Fruit fly (Drosophila melanogaster) Kc167 (cell line): ENCODE measurements around the gene IleRS-m.

Source experiments
- Myc ChIP-seq: fragments of >200 bp; optimal IDR thresholded peaks from 2 replicates; lab custom pipeline; 2017; ENCODE audit warnings: missing external identifiers
- Sin3A ChIP-seq: fragments of >200 bp; optimal IDR thresholded peaks from 2 replicates; lab custom pipeline; 2018; ENCODE audit warnings: missing external identifiers
- h ChIP-seq: fragments of >200 bp; optimal IDR thresholded peaks from 3 replicates; lab custom pipeline; 2018; ENCODE audit warnings: missing external identifiers
- insv ChIP-seq: fragments of >200 bp; optimal IDR thresholded peaks from 3 replicates; lab custom pipeline; 2018; ENCODE audit warnings: missing external identifiers
- psq ChIP-seq: fragments of >200 bp; optimal IDR thresholded peaks from 2 replicates; lab custom pipeline; 2017; ENCODE audit warnings: missing external identifiers
- ttk ChIP-seq: sonication (Bioruptor generic); optimal IDR thresholded peaks from 2 replicates; lab custom pipeline; 2017; ENCODE audit warnings: missing external identifiers

The IleRS-m gene

DNA sequence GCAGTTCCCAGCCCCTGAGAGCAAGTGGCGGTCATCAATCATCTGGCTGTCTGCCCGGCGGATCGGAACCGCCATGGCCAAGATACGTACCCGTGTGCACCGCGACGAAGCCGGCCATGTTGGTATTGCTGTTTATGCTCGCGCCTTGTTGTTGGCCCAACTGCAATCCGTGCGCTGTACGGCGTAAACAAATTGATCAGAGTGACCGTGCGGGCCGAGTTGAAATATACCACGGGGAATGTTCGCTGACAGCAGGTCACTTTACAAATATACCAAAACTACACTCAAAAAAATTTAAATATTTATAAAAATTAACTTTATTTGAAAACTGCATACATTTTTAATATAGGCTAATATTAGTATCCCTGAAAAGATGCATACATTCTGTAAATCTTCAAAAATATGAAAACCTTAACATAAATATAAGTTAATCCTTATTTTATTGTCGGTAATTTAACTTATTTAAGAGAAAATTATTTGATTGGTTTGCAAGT, 12.7 kb upstream of the IleRS-m start, which contains the start of gene Tasp1:
TSS of gene Tasp1 (minus strand) at position 203 of the 494 bp plus-strand sequence.
- no peak for TF ChIP-seq psq (lab: Kevin White, UChicago)
- TF ChIP-seq h (lab: Kevin White, UChicago) = no peak
- TF ChIP-seq Sin3A = no peak
- no peak for TF ChIP-seq insv
- TF ChIP-seq Myc (lab: Kevin White, UChicago) = no peak
- no peak for TF ChIP-seq ttk (lab: Kevin White, UChicago)

DNA sequence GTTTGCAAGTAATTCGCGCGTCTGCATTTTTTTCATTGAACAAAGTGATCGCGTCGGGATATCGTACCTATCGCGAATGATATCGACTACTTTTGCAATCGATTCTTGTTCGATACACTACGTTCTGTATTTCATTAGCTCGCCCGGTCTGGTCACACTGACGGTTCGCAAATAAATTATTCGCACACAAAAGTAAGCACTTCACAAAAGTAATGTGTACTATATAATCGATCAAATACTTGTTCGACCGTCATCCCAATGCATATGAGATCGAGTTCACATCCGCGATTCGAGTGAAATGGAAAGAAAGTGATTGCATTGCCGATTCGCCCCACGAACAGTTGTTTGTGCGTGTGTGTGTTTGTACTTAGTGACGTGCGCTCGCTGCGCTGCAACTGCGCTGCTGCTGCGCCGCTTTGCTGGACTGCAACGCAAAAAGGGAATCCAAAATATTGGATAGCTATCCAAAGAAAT, 9.7 kb upstream of the IleRS-m start, which contains the start of the genes CG5235 and ClC-c:
TSS of gene CG5235 (minus strand) at position 63 of the 474 bp plus-strand sequence.
TSS of gene ClC-c (plus strand) at position 125 of the 474 bp plus-strand sequence.
- TF ChIP-seq psq (lab: Kevin White, UChicago) = no peak
- TF ChIP-seq Myc (lab: Kevin White, UChicago) = no peak
- TF ChIP-seq insv = no peak

DNA sequence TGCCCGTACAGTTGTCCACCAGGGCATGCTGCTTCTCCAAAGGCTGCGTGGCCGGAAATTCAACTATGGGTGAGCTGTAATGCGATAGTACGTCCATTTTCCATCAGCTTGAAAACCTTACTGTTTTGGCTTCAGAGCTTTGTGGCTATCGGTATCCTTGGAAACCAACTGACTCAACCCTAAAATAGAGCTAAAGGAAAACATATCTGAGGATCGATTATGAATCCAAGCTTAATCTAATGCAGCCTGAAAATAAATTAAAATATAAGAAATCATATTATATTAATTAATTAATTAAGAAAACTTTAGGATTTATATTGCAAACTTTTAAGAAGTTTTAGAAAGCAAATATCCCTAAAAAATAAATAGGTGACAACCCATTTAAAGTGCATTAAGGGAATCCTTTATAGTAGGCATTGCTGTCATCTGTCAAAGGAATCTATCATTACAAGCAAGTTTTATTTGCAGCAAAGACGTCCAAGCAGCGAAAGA, 2.6 kb upstream of the IleRS-m start, which contains the start of the genes CG13074 and ATPsynbetaL:
TSS of gene CG13074 (minus strand) at position 101 of the 492 bp plus-strand sequence.
TSS of gene ATPsynbetaL (plus strand) at position 442 of the 492 bp plus-strand sequence.
- TF ChIP-seq Sin3A = no peak
- TF ChIP-seq Myc (lab: Kevin White, UChicago) = no peak
- no peak for TF ChIP-seq h (lab: Kevin White, UChicago)
- no peak for TF ChIP-seq psq (lab: Kevin White, UChicago)
- TF ChIP-seq ttk (lab: Kevin White, UChicago) = no peak
- no peak for TF ChIP-seq insv

DNA sequence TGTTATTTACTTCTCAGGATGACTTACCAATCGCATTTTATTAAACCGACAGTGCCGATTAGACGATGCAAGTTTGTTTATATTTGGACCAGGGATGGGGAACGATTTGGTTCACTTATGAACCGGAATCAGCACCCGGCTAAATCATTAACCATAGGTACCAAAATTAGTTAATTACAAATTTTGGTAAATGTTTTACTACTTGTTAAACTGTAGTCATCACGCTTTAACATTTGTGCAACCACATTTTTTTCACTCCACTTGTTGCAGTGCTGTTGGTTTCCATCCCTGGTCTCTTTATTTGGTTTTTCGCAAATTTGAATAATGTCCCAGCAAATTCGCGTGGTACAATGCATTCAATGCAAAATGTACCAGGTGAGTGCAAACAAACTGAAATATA, 5.4 kb downstream of the IleRS-m start, which contains the start of the genes IntS9 and CG43295:
TSS of gene IntS9 (minus strand) at position 100 of the 400 bp plus-strand sequence.
TSS of gene CG43295 (plus strand) at position 325 of the 400 bp plus-strand sequence.
- TF ChIP-seq Myc (lab: Kevin White, UChicago) (no peak), psq (lab: Kevin White, UChicago) (no peak), insv (no peak), Sin3A (no peak), ttk (lab: Kevin White, UChicago) (no peak), h (lab: Kevin White, UChicago) (no peak)

DNA sequence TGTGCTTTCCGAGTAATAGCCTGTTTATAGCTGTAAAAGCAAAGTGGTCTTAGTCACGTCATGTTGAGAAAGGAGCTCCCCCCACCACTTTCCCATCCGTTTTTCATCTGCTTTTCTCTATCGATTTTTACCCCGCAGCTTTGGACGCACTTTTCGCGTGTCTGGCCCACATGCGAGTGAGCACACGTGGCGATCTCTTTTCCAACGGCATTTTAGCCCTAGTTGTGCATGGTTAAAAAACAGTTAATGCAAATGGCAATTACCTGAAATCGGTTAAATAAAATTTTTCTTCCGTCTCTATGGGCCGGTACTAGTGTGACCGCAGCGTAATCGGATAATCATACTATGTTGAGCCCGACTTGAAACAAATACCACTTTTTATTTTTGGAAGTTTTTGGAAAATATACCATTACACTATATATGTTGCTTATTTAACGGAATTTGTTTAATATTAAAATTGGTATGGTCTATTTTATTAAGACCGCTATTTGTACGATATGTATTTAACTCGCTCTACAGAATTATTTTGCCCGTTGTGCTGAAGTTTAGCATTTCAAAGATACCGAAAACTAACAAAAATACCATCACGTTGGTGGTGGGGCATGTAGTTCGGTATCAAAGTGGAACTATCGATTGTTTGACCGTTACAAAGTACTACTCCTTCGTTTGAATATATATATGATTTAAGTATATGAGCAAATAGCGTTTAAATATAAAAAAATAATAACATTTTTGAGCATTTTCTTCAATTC, 12.2 kb downstream of the IleRS-m start, which contains the start of gene Zn72D:
TSS of gene Zn72D (minus strand) at position 558 of the 752 bp plus-strand sequence.
- TF ChIP-seq psq (lab: Kevin White, UChicago) (no peak), Sin3A (no peak), h (lab: Kevin White, UChicago) (no peak)

DNA sequence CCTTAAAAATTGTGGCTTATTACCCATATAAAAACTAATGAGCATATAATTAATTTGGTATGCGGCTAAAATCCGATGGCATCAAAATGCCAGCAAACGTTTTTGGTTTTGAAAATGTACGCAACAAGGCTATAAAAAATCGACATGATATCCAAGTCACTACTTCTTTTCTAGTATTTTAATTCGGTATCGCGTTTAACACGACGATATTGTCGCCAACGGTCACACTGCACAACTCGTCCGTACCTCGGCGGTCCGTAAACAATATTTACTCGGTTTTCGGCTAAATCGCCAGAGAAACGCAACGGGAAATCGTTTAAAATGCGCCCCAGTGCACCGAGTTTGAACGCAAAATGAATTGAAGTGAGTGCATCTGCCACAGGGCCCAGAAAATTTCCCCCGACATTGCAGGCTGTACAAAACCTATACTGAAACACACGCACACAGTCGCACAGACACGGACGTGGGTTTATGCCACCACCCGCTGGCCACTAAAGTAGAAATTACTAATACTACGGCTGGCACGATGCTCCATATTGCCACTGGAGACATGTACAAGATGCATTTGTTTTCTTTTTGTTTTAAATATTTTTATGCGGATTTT, 13.0 kb downstream of the IleRS-m start, which contains the start of gene Taf4:
TSS of gene Taf4 (plus strand) at position 210 of the 604 bp plus-strand sequence.
- TF ChIP-seq insv (no peak), ttk (lab: Kevin White, UChicago) (no peak), Sin3A (no peak), psq (lab: Kevin White, UChicago) (no peak), h (lab: Kevin White, UChicago) (no peak), Myc (lab: Kevin White, UChicago) (no peak)

DNA sequence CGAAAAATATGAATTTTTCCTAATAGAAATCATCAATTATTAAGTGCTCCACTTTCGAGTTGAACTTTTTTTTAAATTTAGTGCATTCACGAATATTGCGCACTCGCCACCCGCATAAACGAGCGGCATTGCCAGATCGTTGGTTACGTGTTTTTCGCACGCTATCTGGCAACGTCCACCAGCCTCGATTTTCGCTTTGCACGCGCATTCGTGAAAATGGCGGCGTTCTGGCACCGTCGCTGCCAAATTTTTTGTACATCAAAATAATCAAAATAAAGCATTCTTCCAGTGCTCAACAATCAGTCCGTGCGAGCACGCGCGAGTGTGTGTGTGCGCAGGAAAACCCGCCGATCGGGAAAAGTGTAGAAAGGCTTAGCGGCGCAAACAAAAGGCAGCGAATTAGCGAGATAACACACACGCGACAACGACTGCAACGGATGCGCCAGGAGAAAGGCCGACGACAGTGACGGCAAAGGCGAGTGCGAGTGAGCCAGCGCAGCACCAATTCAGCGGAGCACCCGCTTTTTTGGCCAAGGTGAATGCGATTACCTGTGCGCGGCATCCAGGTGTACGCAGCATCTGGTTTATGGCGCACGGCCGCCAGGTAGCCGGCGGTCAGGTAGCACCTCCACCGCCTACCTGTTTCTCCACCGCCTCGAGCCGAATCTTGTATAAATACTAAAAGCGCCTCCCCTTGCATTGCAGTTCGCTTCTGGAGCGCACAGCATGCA, 13.7 kb downstream of the IleRS-m start:
- TF ChIP-seq Sin3A (no peak), h (lab: Kevin White, UChicago) (no peak)

DNA sequence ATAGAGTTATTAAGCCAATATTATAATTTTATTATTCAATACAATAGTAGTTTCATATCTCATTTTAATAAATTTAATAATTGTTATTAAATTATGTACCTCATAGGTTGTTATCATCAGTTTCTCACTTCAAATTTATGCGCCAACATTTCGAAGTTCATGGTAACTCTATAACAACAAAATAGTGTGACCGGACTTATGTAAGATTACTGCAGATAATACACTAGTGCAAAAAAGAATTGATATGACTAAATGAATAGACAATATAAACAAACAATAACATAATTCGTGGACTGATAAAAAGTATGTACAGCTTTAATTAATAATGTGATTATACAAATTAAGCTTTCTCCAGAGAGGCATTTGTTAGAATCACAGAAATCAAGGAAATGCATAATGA, 21.7 kb downstream of the IleRS-m start, which contains the start of gene Strump:
TSS of gene Strump (plus strand) at position 212 of the 400 bp plus-strand sequence.
- no peak for TF ChIP-seq Myc (lab: Kevin White, UChicago)
- TF ChIP-seq psq (lab: Kevin White, UChicago) = no peak
- TF ChIP-seq ttk (lab: Kevin White, UChicago) = no peak
- no peak for TF ChIP-seq h (lab: Kevin White, UChicago)

DNA sequence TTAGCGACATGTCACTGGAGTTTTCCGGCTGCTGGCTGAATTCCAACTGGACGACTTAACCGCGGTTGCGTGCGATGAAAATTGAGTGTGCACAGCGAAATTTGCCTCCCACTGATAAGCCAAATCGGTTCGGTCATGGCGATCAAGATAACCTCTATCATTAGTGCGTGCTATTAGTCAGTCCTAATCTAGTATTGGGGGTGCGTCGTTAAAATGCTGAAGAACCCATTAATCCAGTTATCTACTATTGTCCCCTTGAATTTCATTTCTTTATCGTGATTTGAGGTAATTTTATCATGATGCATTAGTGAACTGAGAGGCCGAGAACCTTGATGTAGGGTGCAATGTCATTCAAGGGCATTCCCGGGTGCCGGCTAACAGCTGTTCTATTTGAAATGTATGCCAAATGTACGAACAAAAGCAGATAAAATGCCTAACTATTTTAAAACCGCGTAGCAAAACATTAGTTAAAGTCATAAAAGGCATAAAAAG, 28.4 kb downstream of the IleRS-m start, which contains the start of gene Pgm1:
TSS of gene Pgm1 (minus strand) at position 51 of the 492 bp plus-strand sequence.
- no peak for TF ChIP-seq ttk (lab: Kevin White, UChicago)
- no peak for TF ChIP-seq psq (lab: Kevin White, UChicago)
- TF ChIP-seq Myc (lab: Kevin White, UChicago) = no peak
- TF ChIP-seq h (lab: Kevin White, UChicago) = no peak
- TF ChIP-seq Sin3A = no peak
- no peak for TF ChIP-seq insv

DNA sequence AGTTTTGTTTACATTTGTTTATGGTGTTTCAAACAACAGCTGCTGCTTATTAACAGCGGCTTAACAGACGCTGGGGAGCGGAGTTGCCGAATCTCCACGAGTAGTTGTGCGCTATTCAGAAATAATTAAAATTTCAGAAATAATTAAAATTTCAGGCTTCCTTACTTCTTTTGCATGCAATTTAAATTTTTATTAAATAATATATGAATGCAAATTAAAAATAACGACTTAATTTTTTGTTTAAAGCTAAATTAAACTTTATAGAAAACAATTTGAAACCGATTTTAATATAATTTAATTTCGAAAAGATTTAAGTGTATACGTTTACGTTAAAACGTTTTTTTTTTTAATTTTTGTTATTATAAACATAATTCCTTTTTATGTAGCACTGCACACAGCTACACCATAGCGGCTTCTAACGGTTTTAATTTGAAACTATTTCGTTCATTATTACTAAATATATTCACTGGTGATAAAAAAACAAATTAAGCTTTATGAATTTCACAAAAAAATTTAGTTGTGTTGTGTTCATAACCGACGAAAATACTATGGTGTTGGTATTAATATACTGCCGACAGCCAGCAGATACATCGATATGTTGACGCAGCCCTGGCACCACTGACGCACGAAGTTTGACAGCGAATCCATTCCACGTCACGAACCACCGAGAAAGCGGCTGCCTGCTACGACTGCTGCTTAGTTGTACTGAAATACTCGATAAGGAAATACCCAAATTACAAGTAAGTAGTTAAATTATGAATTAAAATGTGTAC, 29.1 kb downstream of the IleRS-m start, which contains the start of gene SsRbeta:
TSS of gene SsRbeta (plus strand) at position 645 of the 773 bp plus-strand sequence.
- no peak for TF ChIP-seq insv
- TF ChIP-seq psq (lab: Kevin White, UChicago) = no peak
- no peak for TF ChIP-seq Myc (lab: Kevin White, UChicago)
- TF ChIP-seq h (lab: Kevin White, UChicago) = no peak
- no peak for TF ChIP-seq ttk (lab: Kevin White, UChicago)
- TF ChIP-seq Sin3A = no peak
